Worm (Caenorhabditis elegans) whole organism, L1 larva: Measurements from ENCODE around the gene spt-4.

Experiments
- C34B4.2 ChIP-seq: sonication (generic microtip); optimal IDR thresholded peaks from 2 replicates; lab custom pipeline; 2017; ENCODE audit warnings: mild to moderate bottlenecking, missing genetic modification characterization, missing compliant biosample characterization
- fkh-10 ChIP-seq: sonication (generic microtip); optimal IDR thresholded peaks from 2 replicates; lab custom pipeline; 2017; ENCODE audit warnings: missing biosample characterization, missing genetic modification reagents, missing genetic modification characterization
- irx-1 ChIP-seq: sonication (generic microtip); optimal IDR thresholded peaks from 2 replicates; lab custom pipeline; 2016; ENCODE audit warnings: missing genetic modification characterization, missing compliant biosample characterization
- snpc-4 ChIP-seq: fragments of 150-350 bp; optimal IDR thresholded peaks from 2 replicates; lab custom pipeline; 2014; ENCODE audit warnings: missing biosample characterization, missing genetic modification characterization
- sptf-1 ChIP-seq: fragments of 150-350 bp; optimal IDR thresholded peaks from 2 replicates; lab custom pipeline; 2014; ENCODE audit warnings: missing biosample characterization, missing genetic modification characterization

- TF ChIP-seq snpc-4 (tag; lab: Kevin White, UChicago) (no peak), C34B4.2 (tag; lab: Kevin White, UChicago) (no peak), fkh-10 (GFP tag; lab: Kevin White, UChicago) (no peak), sptf-1 (tag; lab: Kevin White, UChicago) (no peak), irx-1 (tag; lab: Kevin White, UChicago) (no peak)
Measured at ce11 chrIII:39516-39915, 30.0 kb downstream of the spt-4 start.
